Fruit fly (Drosophila melanogaster) whole organism, embryonic: ENCODE measurements around the gene CG11668.

Source experiments
- CG1024 ChIP-seq: fragments of 200-800 bp; sonication (Bioruptor generic); IDR thresholded peaks from 2 replicates; pipeline ENCODE4 v1.3.6; 2022; ENCODE audit warnings: missing biosample characterization, missing genetic modification characterization
- CG10565 ChIP-seq: fragments of 200-800 bp; sonication (Bioruptor generic); optimal IDR thresholded peaks from 3 replicates; lab custom pipeline; 2016; ENCODE audit warnings: missing biosample characterization, mild to moderate bottlenecking, missing genetic modification characterization
- CG11085 ChIP-seq: fragments of 200-800 bp; sonication (Bioruptor generic); IDR thresholded peaks from 2 replicates; pipeline ENCODE4 v1.3.6; 2022; ENCODE audit warnings: missing biosample characterization, missing genetic modification characterization
- CG11723 ChIP-seq: fragments of 200-800 bp; sonication (Bioruptor generic); optimal IDR thresholded peaks from 2 replicates; lab custom pipeline; 2017; ENCODE audit warnings: missing biosample characterization, mild to moderate bottlenecking, missing genetic modification characterization
- CG15514 ChIP-seq: fragments of 200-800 bp; sonication (Bioruptor generic); optimal IDR thresholded peaks from 3 replicates; lab custom pipeline; 2017; ENCODE audit warnings: missing biosample characterization, missing genetic modification characterization, mild to moderate bottlenecking, moderate library complexity, missing genetic modification reagents
- CG16813 ChIP-seq: fragments of 200-800 bp; sonication (Bioruptor generic); IDR thresholded peaks from 3 replicates; pipeline ENCODE4 v1.3.6; 2022; ENCODE audit warnings: missing biosample characterization, missing genetic modification characterization; ENCODE audit not compliant: partially characterized antibody
- CG16863 ChIP-seq: fragments of 200-800 bp; sonication (Bioruptor generic); optimal IDR thresholded peaks from 3 replicates; lab custom pipeline; 2016; ENCODE audit warnings: missing biosample characterization, missing genetic modification characterization
- CG17186 ChIP-seq: fragments of 200-800 bp; sonication (Bioruptor generic); optimal IDR thresholded peaks from 3 replicates; lab custom pipeline; 2017; ENCODE audit warnings: missing biosample characterization, missing genetic modification reagents, missing genetic modification characterization
- CG17612 ChIP-seq: fragments of 200-800 bp; sonication (Bioruptor generic); IDR thresholded peaks from 2 replicates; pipeline ENCODE4 v1.3.6; 2022; ENCODE audit warnings: missing biosample characterization, missing genetic modification characterization
- CG2129 ChIP-seq: fragments of 200-800 bp; sonication (Bioruptor generic); IDR thresholded peaks from 2 replicates; pipeline ENCODE4 v1.3.6; 2022; ENCODE audit warnings: missing biosample characterization, missing genetic modification characterization; ENCODE audit not compliant: partially characterized antibody
- CG2889 ChIP-seq: fragments of 200-800 bp; sonication (Bioruptor generic); IDR thresholded peaks from 3 replicates; pipeline ENCODE4 v1.3.6; 2022; ENCODE audit warnings: missing biosample characterization, missing genetic modification characterization
- CG3163 ChIP-seq: fragments of 200-800 bp; sonication (Bioruptor generic); optimal IDR thresholded peaks from 3 replicates; lab custom pipeline; 2016; ENCODE audit warnings: missing biosample characterization, missing genetic modification characterization
- CG32772 ChIP-seq: fragments of 200-800 bp; sonication (Bioruptor generic); IDR thresholded peaks from 2 replicates; pipeline ENCODE4 v1.3.6; 2022; ENCODE audit warnings: missing biosample characterization, missing genetic modification characterization
- CG33213 ChIP-seq: fragments of 200-800 bp; sonication (Bioruptor generic); optimal IDR thresholded peaks from 3 replicates; lab custom pipeline; 2016; ENCODE audit warnings: missing biosample characterization, missing genetic modification characterization
- CG3995 ChIP-seq: fragments of 200-800 bp; sonication (Bioruptor generic); optimal IDR thresholded peaks from 3 replicates; lab custom pipeline; 2016; ENCODE audit warnings: missing biosample characterization, missing genetic modification characterization
- CG5180 ChIP-seq: fragments of 200-800 bp; sonication (Bioruptor generic); optimal IDR thresholded peaks from 3 replicates; lab custom pipeline; 2017; ENCODE audit warnings: missing biosample characterization, missing genetic modification characterization, mild to moderate bottlenecking, moderate library complexity, missing genetic modification reagents
- CG6791 ChIP-seq: fragments of 200-800 bp; sonication (Bioruptor generic); IDR thresholded peaks from 3 replicates; pipeline ENCODE4 v1.3.6; 2022; ENCODE audit warnings: missing biosample characterization, missing genetic modification characterization; ENCODE audit not compliant: partially characterized antibody
- CG7745 ChIP-seq: fragments of 200-800 bp; sonication (Bioruptor generic); optimal IDR thresholded peaks from 2 replicates; lab custom pipeline; 2018; ENCODE audit warnings: missing biosample characterization, mild to moderate bottlenecking, missing genetic modification characterization, moderate library complexity
- CG9437 ChIP-seq: fragments of 200-800 bp; sonication (Bioruptor generic); optimal IDR thresholded peaks from 2 replicates; lab custom pipeline; 2018; ENCODE audit warnings: missing biosample characterization, mild to moderate bottlenecking, missing genetic modification characterization
- CoRest ChIP-seq: fragments of 200-800 bp; sonication (Bioruptor generic); optimal IDR thresholded peaks from 3 replicates; lab custom pipeline; 2018; ENCODE audit warnings: missing biosample characterization, mild to moderate bottlenecking, missing genetic modification characterization, moderate library complexity
- D19A ChIP-seq: fragments of 200-800 bp; optimal IDR thresholded peaks from 3 replicates; lab custom pipeline; 2019; ENCODE audit warnings: missing biosample characterization, mild to moderate bottlenecking, missing genetic modification characterization, moderate library complexity
- Dip3 ChIP-seq: fragments of 200-800 bp; sonication (Bioruptor generic); optimal IDR thresholded peaks from 3 replicates; lab custom pipeline; 2016; ENCODE audit warnings: missing biosample characterization, missing genetic modification characterization
- Dref ChIP-seq: fragments of 200-800 bp; sonication (Bioruptor generic); IDR thresholded peaks from 2 replicates; pipeline ENCODE4 v1.3.6; 2022; ENCODE audit warnings: missing biosample characterization, missing genetic modification characterization
- E2f2 ChIP-seq: fragments of 200-800 bp; sonication (Bioruptor generic); IDR thresholded peaks from 2 replicates; pipeline ENCODE4 v1.3.6; 2022; ENCODE audit warnings: missing biosample characterization, missing genetic modification characterization
- ERR ChIP-seq: fragments of 200-800 bp; sonication (Bioruptor generic); optimal IDR thresholded peaks from 2 replicates; lab custom pipeline; 2016; ENCODE audit warnings: missing biosample characterization, missing genetic modification characterization
- Kr ChIP-seq: fragments of 200-800 bp; sonication (Bioruptor generic); optimal IDR thresholded peaks from 2 replicates; lab custom pipeline; 2017; ENCODE audit warnings: missing biosample characterization, mild to moderate bottlenecking, missing genetic modification characterization
- Lhr ChIP-seq: fragments of 200-800 bp; sonication (Bioruptor generic); optimal IDR thresholded peaks from 3 replicates; lab custom pipeline; 2017; ENCODE audit warnings: mild to moderate bottlenecking, missing biosample characterization, missing genetic modification reagents, missing genetic modification characterization
- MESR4 ChIP-seq: fragments of 200-800 bp; sonication (Bioruptor generic); optimal IDR thresholded peaks from 2 replicates; lab custom pipeline; 2018; ENCODE audit warnings: missing biosample characterization, mild to moderate bottlenecking, missing genetic modification characterization, moderate library complexity
- Max ChIP-seq: fragments of 200-800 bp; sonication (Bioruptor generic); optimal IDR thresholded peaks from 2 replicates; lab custom pipeline; 2016; ENCODE audit warnings: missing biosample characterization, mild to moderate bottlenecking, missing genetic modification characterization
- NC2α ChIP-seq: fragments of 200-800 bp; sonication (Bioruptor generic); optimal IDR thresholded peaks from 2 replicates; lab custom pipeline; 2016; ENCODE audit warnings: missing biosample characterization, missing genetic modification characterization
- Rx ChIP-seq: fragments of 200-800 bp; sonication (Bioruptor generic); IDR thresholded peaks from 2 replicates; pipeline ENCODE4 v1.3.6; 2022; ENCODE audit warnings: missing biosample characterization, missing genetic modification characterization
- al ChIP-seq: fragments of 200-800 bp; sonication (Bioruptor generic); IDR thresholded peaks from 2 replicates; pipeline ENCODE4 v1.3.6; 2022; ENCODE audit warnings: missing biosample characterization, missing genetic modification characterization
- ase ChIP-seq: fragments of 200-800 bp; sonication (Bioruptor generic); IDR thresholded peaks from 3 replicates; pipeline ENCODE4 v1.3.6; 2022; ENCODE audit warnings: missing biosample characterization, missing genetic modification characterization
- cato ChIP-seq: fragments of 200-800 bp; sonication (Bioruptor generic); optimal IDR thresholded peaks from 2 replicates; lab custom pipeline; 2016; ENCODE audit warnings: missing biosample characterization, missing genetic modification characterization, borderline replicate concordance
- chif ChIP-seq, 2 experiments: fragments of 200-800 bp; sonication (Bioruptor generic); optimal IDR thresholded peaks; 3 replicates each; lab custom pipeline; 2016; ENCODE audit warnings: missing biosample characterization in 2 of 2, missing genetic modification characterization in 2 of 2
- hbn ChIP-seq: fragments of 200-800 bp; sonication (Bioruptor generic); IDR thresholded peaks from 2 replicates; pipeline ENCODE4 v1.3.6; 2022; ENCODE audit warnings: missing biosample characterization, missing genetic modification characterization; ENCODE audit not compliant: partially characterized antibody
- jumu ChIP-seq: fragments of 200-800 bp; sonication (Bioruptor generic); optimal IDR thresholded peaks from 3 replicates; lab custom pipeline; 2016; ENCODE audit warnings: missing biosample characterization, missing genetic modification characterization
- klu ChIP-seq: fragments of 200-800 bp; sonication (Bioruptor generic); IDR thresholded peaks from 2 replicates; pipeline ENCODE4 v1.3.6; 2022; ENCODE audit warnings: missing biosample characterization, missing genetic modification characterization
- knrl ChIP-seq: fragments of 200-800 bp; sonication (Bioruptor generic); IDR thresholded peaks from 3 replicates; pipeline ENCODE4 v1.3.6; 2022; ENCODE audit warnings: missing biosample characterization, missing genetic modification characterization; ENCODE audit not compliant: partially characterized antibody
- mam ChIP-seq: fragments of 200-800 bp; sonication (Bioruptor generic); optimal IDR thresholded peaks from 3 replicates; lab custom pipeline; 2016; ENCODE audit warnings: missing biosample characterization, missing genetic modification characterization
- pita ChIP-seq: fragments of 200-800 bp; sonication (Bioruptor generic); optimal IDR thresholded peaks from 2 replicates; lab custom pipeline; 2017; ENCODE audit warnings: missing biosample characterization, mild to moderate bottlenecking, missing genetic modification characterization
- rib ChIP-seq: fragments of 200-800 bp; sonication (Bioruptor generic); IDR thresholded peaks from 2 replicates; pipeline ENCODE4 v1.3.6; 2022; ENCODE audit warnings: missing biosample characterization, missing genetic modification characterization
- row ChIP-seq: fragments of 200-800 bp; sonication (Bioruptor generic); IDR thresholded peaks from 3 replicates; pipeline ENCODE4 v1.3.6; 2022; ENCODE audit warnings: missing biosample characterization, missing genetic modification characterization
- salm ChIP-seq: fragments of 200-800 bp; sonication (Bioruptor generic); optimal IDR thresholded peaks from 2 replicates; lab custom pipeline; 2018; ENCODE audit warnings: missing biosample characterization, mild to moderate bottlenecking, missing genetic modification characterization
- sna ChIP-seq: fragments of 200-800 bp; sonication (Bioruptor generic); IDR thresholded peaks from 2 replicates; pipeline ENCODE4 v1.3.6; 2022; ENCODE audit warnings: missing biosample characterization, missing genetic modification characterization; ENCODE audit not compliant: partially characterized antibody
- sr ChIP-seq: fragments of 200-800 bp; sonication (Bioruptor generic); IDR thresholded peaks from 3 replicates; pipeline ENCODE4 v1.3.6; 2022; ENCODE audit warnings: missing biosample characterization, missing genetic modification characterization
- stc ChIP-seq: fragments of 200-800 bp; sonication (Bioruptor generic); IDR thresholded peaks from 2 replicates; pipeline ENCODE4 v1.3.6; 2022; ENCODE audit warnings: missing biosample characterization, missing genetic modification characterization
- unc-4 ChIP-seq: fragments of 200-800 bp; sonication (Bioruptor generic); IDR thresholded peaks from 2 replicates; pipeline ENCODE4 v1.3.6; 2022; ENCODE audit warnings: missing biosample characterization, missing genetic modification characterization; ENCODE audit not compliant: partially characterized antibody
- zen ChIP-seq: fragments of 200-800 bp; sonication (Bioruptor generic); optimal IDR thresholded peaks from 3 replicates; lab custom pipeline; 2018; ENCODE audit warnings: missing biosample characterization, mild to moderate bottlenecking, missing genetic modification characterization, moderate library complexity

CG11668 gene

DNA sequence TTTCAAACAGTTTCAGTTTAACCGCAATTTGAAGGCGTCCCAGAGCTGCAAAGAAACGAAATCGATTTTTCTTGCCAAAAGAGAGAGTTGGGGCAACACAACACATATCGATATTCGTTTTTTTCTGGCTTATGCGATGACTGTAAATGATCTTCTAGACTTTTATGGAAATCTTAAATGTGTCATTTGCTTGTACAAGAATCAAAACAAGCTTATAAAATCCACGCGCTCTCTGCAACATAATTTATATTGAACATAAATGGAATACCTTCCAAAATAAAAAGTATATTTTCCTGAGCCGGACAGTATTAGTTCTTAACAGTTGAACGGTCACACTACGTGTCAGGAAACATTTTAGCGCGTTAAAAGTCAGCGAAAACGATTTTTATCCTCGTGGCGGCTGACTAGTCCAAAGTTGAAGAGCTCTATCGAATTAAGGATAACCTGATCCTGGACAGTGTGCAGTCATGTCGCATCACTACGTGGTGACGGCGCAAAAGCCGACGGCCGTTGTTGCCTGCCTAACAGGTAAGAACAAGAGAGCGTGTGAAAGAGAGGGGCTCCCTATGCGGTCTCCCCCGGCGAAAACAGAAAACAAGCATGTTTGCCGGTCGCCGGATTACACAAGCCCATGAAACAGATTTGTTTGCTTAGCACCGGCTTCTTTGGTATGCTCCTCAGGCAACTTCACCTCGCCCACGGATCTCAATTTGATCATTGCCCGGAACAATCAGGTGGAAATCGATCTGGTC is 13.9 kb downstream of the CG11668 start, which contains the start of gene pic (continued):
- TF ChIP-seq hbn (GFP tag; lab: Robert Waterston, UW) (peak; percentile 84), pita (GFP tag; lab: Kevin White, UChicago) (no peak), Dref (GFP tag; lab: Robert Waterston, UW) (peak; percentile 90), jumu (GFP tag; lab: Kevin White, UChicago) (peak; percentile 21), CG5180 (GFP tag; lab: Kevin White, UChicago) (no peak), sr (GFP tag; lab: Robert Waterston, UW) (no peak), MESR4 (GFP tag; lab: Kevin White, UChicago) (peak; percentile 78), zen (tag; lab: Kevin White, UChicago) (peak; percentile 24), CG33213 (GFP tag; lab: Kevin White, UChicago) (peak; percentile 37), CG11723 (no peak), unc-4 (GFP tag; lab: Robert Waterston, UW) (peak; percentile 72), CoRest (tag; lab: Kevin White, UChicago) (peak; percentile 52), Max (peak; percentile 38), E2f2 (GFP tag; lab: Robert Waterston, UW) (peak; percentile 93), CG11085 (no peak), CG17612 (GFP tag; lab: Robert Waterston, UW) (no peak), chif (GFP tag; optimal IDR thresholded peaks at IDR 0.05; lab: Kevin White, UChicago) (no peak), Dip3 (GFP tag; lab: Kevin White, UChicago) (no peak), Rx (GFP tag; lab: Robert Waterston, UW) (no peak), sna (GFP tag; lab: Robert Waterston, UW) (peak; percentile 80), CG16863 (GFP tag; lab: Kevin White, UChicago) (no peak), CG9437 (GFP tag; lab: Kevin White, UChicago) (no peak), CG7745 (tag; lab: Kevin White, UChicago) (no peak), CG15514 (GFP tag; lab: Kevin White, UChicago) (peak; percentile 13), Kr (GFP tag; lab: Kevin White, UChicago) (no peak), stc (GFP tag; lab: Robert Waterston, UW) (peak; percentile 56; the same call in 1 of the 2 replicates), CG17186 (GFP tag; lab: Kevin White, UChicago) (peak; percentile 70), CG3163 (GFP tag; lab: Kevin White, UChicago) (peak; percentile 1), ERR (GFP tag; lab: Kevin White, UChicago) (no peak), mam (peak; percentile 6), CG2129 (GFP tag; lab: Robert Waterston, UW) (peak; percentile 69), Lhr (GFP tag; lab: Kevin White, UChicago) (peak; percentile 50), salm (tag; lab: Kevin White, UChicago) (no peak), NC2α (GFP tag; lab: Kevin White, UChicago) (no peak), cato (GFP tag; lab: Kevin White, UChicago) (no peak), al (GFP tag; lab: Robert Waterston, UW) (no peak), CG16813 (peak; percentile 81), CG6791 (GFP tag; lab: Robert Waterston, UW) (peak; percentile 72), CG2889 (GFP tag; lab: Robert Waterston, UW) (no peak), row (peak; percentile 69), knrl (GFP tag; lab: Robert Waterston, UW) (peak; percentile 85), rib (no peak), CG1024 (GFP tag; lab: Robert Waterston, UW) (no peak), D19A (tag; lab: Kevin White, UChicago) (no peak), klu (GFP tag; lab: Robert Waterston, UW) (no peak), CG3995 (GFP tag; lab: Kevin White, UChicago) (no peak), ase (GFP tag; lab: Robert Waterston, UW) (no peak), CG10565 (no peak), CG32772 (no peak)
